Fruit fly (Drosophila melanogaster): ENCODE data around the gene amrt.

amrt gene

dm6 chrX:13791011-13791410, 8.8 kb downstream of the amrt start, which contains the start of gene CG10993:
Gene CG10993 (minus strand): TSS chrX:13791111.
- TF ChIP-seq CG14711 (tag; optimal IDR thresholded peaks at IDR 0.05) (no peak), cnc (optimal IDR thresholded peaks at IDR 0.05) (no peak), pad (GFP tag; optimal IDR thresholded peaks at IDR 0.05) (no peak), CG11617 (GFP tag; optimal IDR thresholded peaks at IDR 0.05) (no peak), CG12768 (GFP tag; optimal IDR thresholded peaks at IDR 0.05) (no peak), Mnt (GFP tag; optimal IDR thresholded peaks at IDR 0.05) (no peak), Clk (GFP tag; optimal IDR thresholded peaks at IDR 0.05) (no peak), CG33017 (tag; optimal IDR thresholded peaks at IDR 0.05) (no peak), CG5204 (GFP tag; optimal IDR thresholded peaks at IDR 0.05) (no peak), CG1620 (GFP tag; optimal IDR thresholded peaks at IDR 0.05) (no peak), Hr96 (GFP tag; optimal IDR thresholded peaks at IDR 0.05) (no peak), ovo (GFP tag; optimal IDR thresholded peaks at IDR 0.05) (no peak), tj (GFP tag; optimal IDR thresholded peaks at IDR 0.05) (no peak), Crg-1 (GFP tag; optimal IDR thresholded peaks at IDR 0.05) (no peak), CG7045 (GFP tag; optimal IDR thresholded peaks at IDR 0.05) (no peak), toe (GFP tag; optimal IDR thresholded peaks at IDR 0.05) (no peak)

dm6 chrX:13792463-13792862, 10.2 kb downstream of the amrt start:
- no peak for TF ChIP-seq cic (GFP tag; optimal IDR thresholded peaks at IDR 0.05)
- TF ChIP-seq CG11617 (GFP tag; optimal IDR thresholded peaks at IDR 0.05): no peak
- no peak for TF ChIP-seq bab1 (GFP tag; optimal IDR thresholded peaks at IDR 0.05)
- no peak for TF ChIP-seq CG12768 (GFP tag; optimal IDR thresholded peaks at IDR 0.05)
- no peak for TF ChIP-seq Hr96 (GFP tag; optimal IDR thresholded peaks at IDR 0.05)
- TF ChIP-seq CG7045 (GFP tag; optimal IDR thresholded peaks at IDR 0.05): no peak
- TF ChIP-seq CG1620 (GFP tag; optimal IDR thresholded peaks at IDR 0.05): no peak
- no peak for TF ChIP-seq tj (GFP tag; optimal IDR thresholded peaks at IDR 0.05)
- TF ChIP-seq Mnt (GFP tag; optimal IDR thresholded peaks at IDR 0.05): no peak
- no peak for TF ChIP-seq toe (GFP tag; optimal IDR thresholded peaks at IDR 0.05)

dm6 chrX:13797538-13797937, 15.3 kb downstream of the amrt start, which contains the start of gene CG10996:
Gene CG10996 (minus strand): TSS chrX:13797638.
- TF ChIP-seq cic (GFP tag; optimal IDR thresholded peaks at IDR 0.05): no peak

DNA sequence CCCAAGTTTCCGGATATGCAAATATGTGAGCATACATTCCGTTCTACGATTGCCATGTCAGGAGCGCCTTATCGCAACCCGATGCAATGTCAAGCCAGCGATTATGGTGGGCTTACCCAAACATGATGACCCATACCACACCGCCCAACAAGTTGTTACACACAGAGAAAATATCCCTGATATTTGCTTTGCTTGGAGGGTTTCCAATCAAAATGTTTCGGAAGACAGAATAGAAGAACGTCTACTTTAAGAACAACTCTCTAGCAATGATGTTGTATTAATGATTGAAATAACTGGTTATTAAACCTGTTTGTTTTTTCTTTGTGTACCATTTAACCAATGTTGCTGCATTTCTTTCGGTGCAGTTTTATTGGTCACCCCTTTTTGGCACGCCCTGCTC, 18.4 kb downstream of the amrt start:
- TF ChIP-seq CG11617 (GFP tag; optimal IDR thresholded peaks at IDR 0.05) (no peak), tj (GFP tag; optimal IDR thresholded peaks at IDR 0.05) (peak; percentile 22)

DNA sequence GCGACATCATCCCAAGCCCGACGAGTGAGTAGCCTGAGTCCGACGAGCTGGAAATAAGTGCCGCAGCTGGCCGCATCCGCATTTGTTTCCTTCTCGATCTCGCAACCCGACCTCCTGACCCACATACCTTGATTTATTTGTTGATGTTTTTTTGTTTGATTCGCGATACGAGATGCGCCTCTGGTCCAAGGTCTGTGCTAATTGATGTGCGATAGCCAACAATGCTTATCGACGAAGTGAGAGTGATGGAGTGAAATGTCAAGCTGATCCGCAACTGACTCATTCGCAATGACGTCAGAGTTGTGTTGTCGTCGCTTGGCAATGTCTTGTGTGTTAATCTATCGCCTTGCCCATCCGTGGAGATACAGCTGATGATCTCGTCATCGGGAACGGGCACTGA, 22.1 kb downstream of the amrt start:
- TF ChIP-seq pad (GFP tag; optimal IDR thresholded peaks at IDR 0.05): no peak
- no peak for TF ChIP-seq tj (GFP tag; optimal IDR thresholded peaks at IDR 0.05)
- TF ChIP-seq CG5204 (GFP tag; optimal IDR thresholded peaks at IDR 0.05): no peak
- TF ChIP-seq kay (GFP tag; ENCODE audit: borderline replicate concordance): no peak
- no peak for TF ChIP-seq CG7045 (GFP tag; optimal IDR thresholded peaks at IDR 0.05)
- no peak for TF ChIP-seq CG14711 (tag; optimal IDR thresholded peaks at IDR 0.05)

DNA sequence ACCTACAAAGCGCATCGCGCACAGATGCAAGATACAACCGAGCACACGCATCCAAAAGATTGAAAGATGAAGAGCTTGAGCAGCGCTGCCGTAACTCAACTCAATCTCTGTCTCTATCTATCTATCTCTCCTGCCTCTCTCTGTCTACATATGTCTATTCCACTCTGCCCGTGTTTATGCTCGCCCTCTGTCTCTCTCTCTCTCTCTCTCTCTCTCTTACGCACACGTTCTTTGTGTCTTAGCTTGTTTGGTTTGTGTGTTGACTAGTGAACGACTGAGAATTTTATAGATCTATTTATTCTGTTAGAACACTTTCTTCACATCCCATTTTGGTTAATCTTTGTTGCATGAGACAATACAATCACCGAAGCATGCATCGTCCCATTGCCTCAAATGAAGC, 23.3 kb downstream of the amrt start:
- no peak for TF ChIP-seq Mnt (GFP tag; optimal IDR thresholded peaks at IDR 0.05)
- TF ChIP-seq CG33017 (tag; optimal IDR thresholded peaks at IDR 0.05): no peak
- no peak for TF ChIP-seq Crg-1 (GFP tag; optimal IDR thresholded peaks at IDR 0.05)
- TF ChIP-seq ovo (GFP tag; optimal IDR thresholded peaks at IDR 0.05): no peak
- TF ChIP-seq pad (GFP tag; optimal IDR thresholded peaks at IDR 0.05): no peak
- no peak for TF ChIP-seq kay (GFP tag; ENCODE audit: borderline replicate concordance)
- no peak for TF ChIP-seq toe (GFP tag; optimal IDR thresholded peaks at IDR 0.05)
- no peak for TF ChIP-seq cnc (optimal IDR thresholded peaks at IDR 0.05)
- no peak for TF ChIP-seq CG11617 (GFP tag; optimal IDR thresholded peaks at IDR 0.05)
- TF ChIP-seq CG1620 (GFP tag; optimal IDR thresholded peaks at IDR 0.05): no peak
- TF ChIP-seq tj (GFP tag; optimal IDR thresholded peaks at IDR 0.05): no peak
- no peak for TF ChIP-seq bab1 (GFP tag; optimal IDR thresholded peaks at IDR 0.05)
- no peak for TF ChIP-seq Clk (GFP tag; optimal IDR thresholded peaks at IDR 0.05)
- TF ChIP-seq CG14711 (tag; optimal IDR thresholded peaks at IDR 0.05): no peak
- no peak for TF ChIP-seq CG12768 (GFP tag; optimal IDR thresholded peaks at IDR 0.05)

- peak; percentile 45 for TF ChIP-seq CG12768 (GFP tag; optimal IDR thresholded peaks at IDR 0.05)
- TF ChIP-seq cnc (optimal IDR thresholded peaks at IDR 0.05): no peak
Observed at dm6 chrX:13811480-13811879, 29.2 kb downstream of the amrt start, which contains the start of gene CG11095. Gene CG11095 (plus strand): TSS chrX:13811684.

DNA sequence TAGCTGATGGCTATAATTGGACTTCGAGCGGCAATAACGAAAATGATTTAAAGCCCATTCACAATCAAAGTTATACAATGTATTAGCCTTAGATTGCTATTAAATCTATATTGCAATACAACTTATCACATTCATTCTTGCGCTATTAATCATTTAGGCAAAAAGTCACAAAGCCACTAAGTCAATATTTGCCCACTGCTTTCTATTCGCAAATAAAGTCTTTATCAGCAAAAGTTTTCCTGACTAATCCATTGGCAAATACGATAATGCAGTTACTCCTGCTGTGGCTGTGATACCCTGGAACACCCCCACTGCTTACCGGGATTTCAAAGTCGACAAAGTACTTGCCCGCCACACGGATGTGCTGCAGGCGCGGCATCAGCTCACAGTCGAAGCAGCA, 31.8 kb downstream of the amrt start:
- TF ChIP-seq tj (GFP tag; optimal IDR thresholded peaks at IDR 0.05): no peak
- peak; percentile 62 for TF ChIP-seq CG7101 (tag; optimal IDR thresholded peaks at IDR 0.05)
- TF ChIP-seq pad (GFP tag; optimal IDR thresholded peaks at IDR 0.05): peak; percentile 47
- TF ChIP-seq Crg-1 (GFP tag; optimal IDR thresholded peaks at IDR 0.05): peak; percentile 21
- no peak for TF ChIP-seq Hr96 (GFP tag; optimal IDR thresholded peaks at IDR 0.05)
- TF ChIP-seq cic (GFP tag; optimal IDR thresholded peaks at IDR 0.05): peak; percentile 86
- no peak for TF ChIP-seq bab1 (GFP tag; optimal IDR thresholded peaks at IDR 0.05)
- peak; percentile 21 for TF ChIP-seq CG7045 (GFP tag; optimal IDR thresholded peaks at IDR 0.05)
- peak; percentile 53 for TF ChIP-seq ovo (GFP tag; optimal IDR thresholded peaks at IDR 0.05)
- TF ChIP-seq CG14711 (tag; optimal IDR thresholded peaks at IDR 0.05): peak; percentile 25
- TF ChIP-seq CG1620 (GFP tag; optimal IDR thresholded peaks at IDR 0.05): no peak
- TF ChIP-seq toe (GFP tag; optimal IDR thresholded peaks at IDR 0.05): no peak
- TF ChIP-seq cnc (optimal IDR thresholded peaks at IDR 0.05): no peak
- TF ChIP-seq CG5204 (GFP tag; optimal IDR thresholded peaks at IDR 0.05): no peak
- TF ChIP-seq CG11617 (GFP tag; optimal IDR thresholded peaks at IDR 0.05): peak; percentile 37
- TF ChIP-seq CG33017 (tag; optimal IDR thresholded peaks at IDR 0.05): peak; percentile 5
- no peak for TF ChIP-seq Mnt (GFP tag; optimal IDR thresholded peaks at IDR 0.05)
- no peak for TF ChIP-seq Clk (GFP tag; optimal IDR thresholded peaks at IDR 0.05)
- TF ChIP-seq kay (GFP tag; ENCODE audit: borderline replicate concordance): peak; percentile 1
- TF ChIP-seq CG12768 (GFP tag; optimal IDR thresholded peaks at IDR 0.05): peak; percentile 62

All from whole organism, adult.